Worm (Caenorhabditis elegans) whole organism, L1 larva: Measurements from ENCODE around the gene Y67H2A.7.
"Not testable (repeated sequence)": the region's sequence is repeated elsewhere in the genome, so short reads cannot be mapped to it uniquely, and the experiment has no call there.

Experiments used
- C04F5.9 ChIP-seq: sonication (generic microtip); optimal IDR thresholded peaks from 2 replicates; lab custom pipeline; 2016; ENCODE audit warnings: missing genetic modification characterization, missing compliant biosample characterization
- C16A3.4 ChIP-seq: fragments of 150-350 bp; optimal IDR thresholded peaks from 2 replicates; lab custom pipeline; 2014; ENCODE audit warnings: missing biosample characterization, missing genetic modification characterization
- F16B12.6 ChIP-seq: fragments of 150-350 bp; optimal IDR thresholded peaks from 2 replicates; lab custom pipeline; 2014; ENCODE audit warnings: missing biosample characterization, missing genetic modification characterization
- aly-2 ChIP-seq: fragments of 150-350 bp; optimal IDR thresholded peaks from 2 replicates; lab custom pipeline; 2014; ENCODE audit warnings: missing biosample characterization, missing genetic modification characterization
- ama-1 ChIP-seq: fragments of 150-350 bp; optimal IDR thresholded peaks from 2 replicates; lab custom pipeline; 2014
- blmp-1 ChIP-seq: fragments of 150-350 bp; optimal IDR thresholded peaks from 2 replicates; lab custom pipeline; 2014; ENCODE audit warnings: missing biosample characterization, missing genetic modification characterization
- ceh-82 ChIP-seq, 3 experiments: fragments of 150-350 bp in 1 of 3; sonication (generic microtip) in 2 of 3; optimal IDR thresholded peaks; 2 replicates each; lab custom pipeline; 2014 to 2017; ENCODE audit warnings: missing biosample characterization in 3 of 3, missing genetic modification characterization in 3 of 3
- ceh-90 ChIP-seq: sonication (generic microtip); optimal IDR thresholded peaks from 2 replicates; lab custom pipeline; 2016; ENCODE audit warnings: missing genetic modification characterization, missing compliant biosample characterization
- efl-1 ChIP-seq, 4 experiments: fragments of 150-350 bp; optimal IDR thresholded peaks in 3 of 4; peaks in 1 of 4; 1 replicate in 1 of 4; 2 replicates in 3 of 4; lab custom pipeline; 2014; ENCODE audit warnings: missing biosample characterization in 2 of 4, missing genetic modification characterization in 2 of 4, missing genetic modification reagents in 2 of 4
- egl-27 ChIP-seq, 2 experiments: fragments of 150-350 bp in 1 of 2; sonication (generic microtip); optimal IDR thresholded peaks; 3 replicates each; lab custom pipeline; 2017 to 2018; ENCODE audit warnings: missing biosample characterization in 2 of 2, missing genetic modification characterization in 2 of 2, missing genetic modification reagents in 2 of 2
- elt-2 ChIP-seq: sonication (generic microtip); optimal IDR thresholded peaks from 2 replicates; lab custom pipeline; 2016; ENCODE audit warnings: missing genetic modification characterization, mild to moderate bottlenecking, inconsistent platforms, missing compliant biosample characterization, missing genetic modification reagents
- elt-3 ChIP-seq, 6 experiments: fragments of 150-350 bp in 1 of 6; sonication (generic microtip); optimal IDR thresholded peaks; 2 replicates each; lab custom pipeline; 2017 to 2018; ENCODE audit warnings: missing biosample characterization in 6 of 6, missing genetic modification characterization in 6 of 6, inconsistent platforms in 1 of 6
- ets-5 ChIP-seq: fragments of 200-800 bp; sonication (Bioruptor generic); IDR thresholded peaks from 2 replicates; pipeline ENCODE4 v1.3.6; 2022; ENCODE audit warnings: missing genetic modification characterization, missing compliant biosample characterization
- isw-1 ChIP-seq: fragments of 200-800 bp; sonication (Bioruptor generic); IDR thresholded peaks from 2 replicates; pipeline ENCODE4 v1.3.6; 2022; ENCODE audit warnings: missing genetic modification characterization, missing compliant biosample characterization
- lin-15B ChIP-seq: fragments of 150-350 bp; sonication (generic microtip); optimal IDR thresholded peaks from 3 replicates; lab custom pipeline; 2014; ENCODE audit warnings: missing biosample characterization, missing genetic modification characterization
- lin-35 ChIP-seq, 2 experiments: fragments of 150-350 bp; optimal IDR thresholded peaks; 2 replicates each; lab custom pipeline; 2014; ENCODE audit warnings: missing biosample characterization in 2 of 2, missing genetic modification characterization in 2 of 2, missing genetic modification reagents in 2 of 2
- lsy-2 ChIP-seq, 2 experiments: fragments of 150-350 bp; optimal IDR thresholded peaks; 2 replicates each; lab custom pipeline; 2014; ENCODE audit warnings: missing biosample characterization in 2 of 2, missing genetic modification characterization in 2 of 2
- mdl-1 ChIP-seq, 2 experiments: fragments of 150-350 bp; optimal IDR thresholded peaks; 2 replicates each; lab custom pipeline; 2014 to 2017; ENCODE audit warnings: missing biosample characterization in 2 of 2, missing genetic modification characterization in 2 of 2, inconsistent platforms in 1 of 2
- nhr-19 ChIP-seq: fragments of 200-800 bp; sonication (Bioruptor generic); conservative IDR thresholded peaks from 2 replicates; pipeline ENCODE4 v1.3.6; 2022; ENCODE audit warnings: missing genetic modification characterization, missing compliant biosample characterization
- nhr-20 ChIP-seq: sonication (generic microtip); optimal IDR thresholded peaks from 2 replicates; lab custom pipeline; 2016; ENCODE audit warnings: mild to moderate bottlenecking, missing genetic modification characterization, missing compliant biosample characterization
- nhr-237 ChIP-seq: fragments of 150-350 bp; optimal IDR thresholded peaks from 2 replicates; lab custom pipeline; 2014; ENCODE audit warnings: missing biosample characterization, missing genetic modification characterization
- nhr-71 ChIP-seq: sonication (generic microtip); optimal IDR thresholded peaks from 2 replicates; lab custom pipeline; 2016; ENCODE audit warnings: mild to moderate bottlenecking, missing genetic modification characterization, moderate library complexity, missing compliant biosample characterization
- nhr-85 ChIP-seq: sonication (generic microtip); peaks from one replicate; lab custom pipeline; 2016; ENCODE audit warnings: missing genetic modification characterization, inconsistent platforms, missing compliant biosample characterization
- nhr-90 ChIP-seq: sonication (generic microtip); optimal IDR thresholded peaks from 2 replicates; lab custom pipeline; 2016; ENCODE audit warnings: mild to moderate bottlenecking, missing genetic modification characterization, missing compliant biosample characterization; ENCODE audit not compliant: poor library complexity
- pag-3 ChIP-seq: sonication (generic microtip); optimal IDR thresholded peaks from 2 replicates; lab custom pipeline; 2017; ENCODE audit warnings: missing genetic modification characterization, mild to moderate bottlenecking, missing compliant biosample characterization, antibody characterized with exemption, borderline replicate concordance; ENCODE audit not compliant: insufficient read depth
- pqm-1 ChIP-seq: sonication (generic microtip); optimal IDR thresholded peaks from 3 replicates; lab custom pipeline; 2017; ENCODE audit warnings: missing biosample characterization, missing genetic modification characterization
- rnt-1 ChIP-seq: sonication (generic microtip); optimal IDR thresholded peaks from 2 replicates; lab custom pipeline; 2016; ENCODE audit warnings: mild to moderate bottlenecking, missing genetic modification characterization, moderate library complexity, missing compliant biosample characterization
- snu-23 ChIP-seq: sonication (generic microtip); optimal IDR thresholded peaks from 2 replicates; lab custom pipeline; 2016; ENCODE audit warnings: missing genetic modification characterization, missing compliant biosample characterization
- sox-4 ChIP-seq: sonication (generic microtip); optimal IDR thresholded peaks from 2 replicates; lab custom pipeline; 2016; ENCODE audit warnings: missing genetic modification characterization, missing compliant biosample characterization
- unc-130 ChIP-seq: fragments of 150-350 bp; optimal IDR thresholded peaks from 2 replicates; lab custom pipeline; 2017; ENCODE audit warnings: missing biosample characterization, missing genetic modification characterization, inconsistent platforms
- unc-30 ChIP-seq: sonication (generic microtip); optimal IDR thresholded peaks from 2 replicates; lab custom pipeline; 2017; ENCODE audit warnings: missing biosample characterization, missing genetic modification characterization
- unc-98 ChIP-seq: fragments of 200-800 bp; sonication (Bioruptor generic); IDR thresholded peaks from 2 replicates; pipeline ENCODE4 v1.3.6; 2022; ENCODE audit warnings: missing genetic modification characterization, missing compliant biosample characterization
- zag-1 ChIP-seq: fragments of 150-350 bp; optimal IDR thresholded peaks from 2 replicates; lab custom pipeline; 2014; ENCODE audit warnings: missing biosample characterization, missing genetic modification characterization
- zip-4 ChIP-seq: fragments of 200-800 bp; sonication (Bioruptor generic); optimal IDR thresholded peaks from 2 replicates; lab custom pipeline; 2018; ENCODE audit warnings: mild to moderate bottlenecking, missing genetic modification characterization, moderate library complexity, missing compliant biosample characterization

The Y67H2A.7 gene

ce11 chrIV:13303442-13303841, at the start of gene Y67H2A.7:
Y67H2A.7 (plus strand) TSS chrIV:13303742.
- TF ChIP-seq mdl-1 (tag; optimal IDR thresholded peaks at IDR 0.05; lab: Kevin White, UChicago) (no peak), nhr-85 (peak; percentile 46)

- TF ChIP-seq pqm-1 (tag; lab: Kevin White, UChicago) = peak; percentile 66
- TF ChIP-seq rnt-1 (tag; lab: Kevin White, UChicago) = peak; percentile 68
- TF ChIP-seq aly-2 (tag; lab: Kevin White, UChicago) = no peak
- peak in 1 of 2 experiments; percentile 24 for TF ChIP-seq mdl-1 (tag; optimal IDR thresholded peaks at IDR 0.05; lab: Kevin White, UChicago)
- no peak for TF ChIP-seq ceh-82 (tag; optimal IDR thresholded peaks at IDR 0.05; lab: Kevin White, UChicago)
- TF ChIP-seq nhr-90 (tag; lab: Kevin White, UChicago) = no peak
- TF ChIP-seq F16B12.6 (tag; lab: Kevin White, UChicago) = no peak
- TF ChIP-seq pag-3 (tag; lab: Kevin White, UChicago) = peak; percentile 82
- peak in 1 of 2 experiments; percentile 49 for TF ChIP-seq lin-35 (GFP tag; optimal IDR thresholded peaks at IDR 0.05; lab: Kevin White, UChicago)
- peak; percentile 94 for TF ChIP-seq elt-2 (tag; lab: Kevin White, UChicago)
- TF ChIP-seq nhr-20 (tag; lab: Kevin White, UChicago) = peak; percentile 92
- TF ChIP-seq nhr-19 (GFP tag; lab: Robert Waterston, UW) = peak; percentile 65
- peak; percentile 74 for TF ChIP-seq nhr-71 (tag; lab: Kevin White, UChicago)
- TF ChIP-seq lsy-2 (tag; optimal IDR thresholded peaks at IDR 0.05; lab: Kevin White, UChicago) = peak; percentile 25 to 58
- peak; percentile 24 for TF ChIP-seq C16A3.4 (tag; lab: Kevin White, UChicago)
- peak; percentile 19 for TF ChIP-seq snu-23 (GFP tag; lab: Kevin White, UChicago)
- TF ChIP-seq unc-130 (tag; lab: Kevin White, UChicago) = peak; percentile 64
Observed at ce11 chrIV:13253841-13254240, 49.7 kb upstream of the Y67H2A.7 start, which contains the start of gene ttr-45. ttr-45 (plus strand) TSS chrIV:13254225.

- TF ChIP-seq nhr-85 (no peak), blmp-1 (tag; lab: Kevin White, UChicago) (peak; percentile 4)
Observed at ce11 chrIV:13255886-13256285, 47.7 kb upstream of the Y67H2A.7 start, which contains the start of gene bus-12. bus-12 (plus strand) TSS chrIV:13256186.

ce11 chrIV:13258872-13259271, 44.7 kb upstream of the Y67H2A.7 start, which contains the start of gene JC8.16:
JC8.16 (plus strand) TSS chrIV:13259172.
- TF ChIP-seq zag-1 (tag; lab: Kevin White, UChicago) = no peak
- no peak for TF ChIP-seq efl-1 (optimal IDR thresholded peaks at IDR 0.05; lab: Kevin White, UChicago)
- TF ChIP-seq efl-1 (GFP tag; optimal IDR thresholded peaks at IDR 0.05 in 1 of 2; lab: Kevin White, UChicago) = peak in 1 of 2 experiments; percentile 88

ce11 chrIV:13261778-13262177, 41.8 kb upstream of the Y67H2A.7 start:
- TF ChIP-seq ets-5 (GFP tag; lab: Robert Waterston, UW) (0 out of 2 replicates have a peak, but pooled peaks have one; percentile 38), nhr-237 (tag; lab: Kevin White, UChicago) (no peak)

ce11 chrIV:13262849-13263248, 40.7 kb upstream of the Y67H2A.7 start:
- TF ChIP-seq isw-1 (GFP tag; lab: Robert Waterston, UW) (peak; percentile 9; the same call in 1 of the 2 replicates), nhr-85 (peak; percentile 15), unc-98 (GFP tag; lab: Robert Waterston, UW) (peak; percentile 53; the same call in 1 of the 2 replicates), ceh-90 (peak; percentile 23), efl-1 (optimal IDR thresholded peaks at IDR 0.05; lab: Kevin White, UChicago) (peak in 1 of 2 experiments; percentile 10), nhr-71 (tag; lab: Kevin White, UChicago) (peak; percentile 25)
- TF ChIP-seq efl-1 (GFP tag; optimal IDR thresholded peaks at IDR 0.05 in 1 of 2; lab: Kevin White, UChicago) = not testable (repeated sequence)

ce11 chrIV:13268385-13268784, 35.2 kb upstream of the Y67H2A.7 start:
- no peak for TF ChIP-seq rnt-1 (tag; lab: Kevin White, UChicago)
- TF ChIP-seq aly-2 (tag; lab: Kevin White, UChicago) = no peak
- TF ChIP-seq unc-130 (tag; lab: Kevin White, UChicago) = no peak
- no peak for TF ChIP-seq ama-1
- TF ChIP-seq lin-15B (tag; lab: Kevin White, UChicago) = no peak
- TF ChIP-seq nhr-71 (tag; lab: Kevin White, UChicago) = no peak
- no peak for TF ChIP-seq C04F5.9
- TF ChIP-seq unc-30 = no peak
- no peak for TF ChIP-seq unc-98 (GFP tag; lab: Robert Waterston, UW)
- no peak for TF ChIP-seq egl-27 (tag; optimal IDR thresholded peaks at IDR 0.05; lab: Kevin White, UChicago)
- no peak for TF ChIP-seq elt-3 (tag; optimal IDR thresholded peaks at IDR 0.05; lab: Kevin White, UChicago)
- no peak for TF ChIP-seq zip-4 (GFP tag; lab: Kevin White, UChicago)
- no peak for TF ChIP-seq sox-4 (tag; lab: Kevin White, UChicago)
- no peak for TF ChIP-seq C16A3.4 (tag; lab: Kevin White, UChicago)
- TF ChIP-seq pag-3 (tag; lab: Kevin White, UChicago) = no peak
